Worm (Caenorhabditis elegans): ENCODE data around the gene tps-1.

The tps-1 gene

ce11 chrX:17505547-17506181 is 31.3 kb upstream of the tps-1 start (continued):
- TF ChIP-seq unc-130 (tag; optimal IDR thresholded peaks at IDR 0.05) (peak; percentile 38), zip-4 (GFP tag; optimal IDR thresholded peaks at IDR 0.05) (peak; percentile 57), nhr-71 (tag; optimal IDR thresholded peaks at IDR 0.05) (peak; percentile 99), nhr-20 (tag; optimal IDR thresholded peaks at IDR 0.05) (peak; percentile 99), nhr-237 (tag; optimal IDR thresholded peaks at IDR 0.05) (peak; percentile 88), F16B12.6 (tag; optimal IDR thresholded peaks at IDR 0.05) (no peak), hpl-2 (GFP tag; optimal IDR thresholded peaks at IDR 0.05) (peak; percentile 57), pag-3 (tag; optimal IDR thresholded peaks at IDR 0.05; ENCODE audit: borderline replicate concordance, insufficient read depth) (peak; percentile 63), dsc-1 (tag; optimal IDR thresholded peaks at IDR 0.05) (peak; percentile 87), nhr-77 (tag; optimal IDR thresholded peaks at IDR 0.05) (peak; percentile 95), snpc-4 (tag; optimal IDR thresholded peaks at IDR 0.05) (peak; percentile 62), rnt-1 (tag; optimal IDR thresholded peaks at IDR 0.05) (peak; percentile 91), mdl-1 (tag; optimal IDR thresholded peaks at IDR 0.05) (peak; percentile 67 to 95), pax-3 (tag; optimal IDR thresholded peaks at IDR 0.05) (peak; percentile 49), ets-5 (GFP tag; IDR thresholded peaks at IDR 0.05) (no peak), ceh-90 (tag; optimal IDR thresholded peaks at IDR 0.05) (no peak), lsy-2 (tag; optimal IDR thresholded peaks at IDR 0.05) (peak; percentile 79 to 84), swsn-7 (tag; optimal IDR thresholded peaks at IDR 0.05) (peak; percentile 94), Y116A8C.19 (tag; optimal IDR thresholded peaks at IDR 0.05; ENCODE audit: borderline replicate concordance) (no peak), egl-13 (tag; optimal IDR thresholded peaks at IDR 0.05) (peak; percentile 94), nhr-85 (tag) (peak; percentile 98), elt-2 (tag; optimal IDR thresholded peaks at IDR 0.05) (peak; percentile 77), lir-3 (tag; optimal IDR thresholded peaks at IDR 0.05; ENCODE audit: poor library complexity) (peak; percentile 72), irx-1 (tag; optimal IDR thresholded peaks at IDR 0.05) (peak; percentile 69), pqm-1 (tag; optimal IDR thresholded peaks at IDR 0.05) (no peak), lin-39 (tag; optimal IDR thresholded peaks at IDR 0.05) (peak; percentile 67), mef-2 (tag; optimal IDR thresholded peaks at IDR 0.05) (peak; percentile 80), ceh-8 (GFP tag; optimal IDR thresholded peaks at IDR 0.05) (peak; percentile 40), ceh-88 (GFP tag; IDR thresholded peaks at IDR 0.05) (peak; percentile 46; the same call in 1 of the 2 replicates), unc-86 (tag; optimal IDR thresholded peaks at IDR 0.05) (peak; percentile 93), sup-37 (GFP tag; optimal IDR thresholded peaks at IDR 0.05) (peak; percentile 79), nhr-47 (tag; optimal IDR thresholded peaks at IDR 0.05) (peak; percentile 92), C34B4.2 (tag; optimal IDR thresholded peaks at IDR 0.05) (no peak), unc-98 (GFP tag; IDR thresholded peaks at IDR 0.05) (peak; percentile 56; the same call in 1 of the 2 replicates), fkh-10 (GFP tag; optimal IDR thresholded peaks at IDR 0.05) (peak; percentile 51), efl-3 (GFP tag; optimal IDR thresholded peaks at IDR 0.05) (no peak), dpl-1 (GFP tag; optimal IDR thresholded peaks at IDR 0.05) (peak; percentile 20 to 42 (median 40)), C16A3.4 (tag; optimal IDR thresholded peaks at IDR 0.05) (peak; percentile 75), nhr-84 (tag; optimal IDR thresholded peaks at IDR 0.05) (no peak), egl-27 (tag; optimal IDR thresholded peaks at IDR 0.05) (peak; percentile 95 to 96), ama-1 (optimal IDR thresholded peaks at IDR 0.05) (no peak), tbx-2 (tag; optimal IDR thresholded peaks at IDR 0.05) (peak; percentile 93), zag-1 (tag; optimal IDR thresholded peaks at IDR 0.05) (peak; percentile 59), hlh-4 (tag; optimal IDR thresholded peaks at IDR 0.05) (no peak), xbp-1 (tag; optimal IDR thresholded peaks at IDR 0.05) (peak; percentile 84), jun-1 (tag; optimal IDR thresholded peaks at IDR 0.05) (no peak)

All from whole organism, L1 larva.